Fruit fly (Drosophila melanogaster) whole organism, adult: Measurements from ENCODE around the gene Prat.

ENCODE experiments used
- CG7045 ChIP-seq: fragments of 200-800 bp; sonication (Bioruptor generic); optimal IDR thresholded peaks from 2 replicates; lab custom pipeline; 2017; ENCODE audit warnings: missing biosample characterization, mild to moderate bottlenecking, missing genetic modification characterization
- Mnt ChIP-seq: fragments of 200-800 bp; sonication (Bioruptor generic); optimal IDR thresholded peaks from 2 replicates; lab custom pipeline; 2016; ENCODE audit warnings: missing biosample characterization, mild to moderate bottlenecking, missing genetic modification characterization

- TF ChIP-seq Mnt (GFP tag; lab: Kevin White, UChicago) = peak; percentile 58
- no peak for TF ChIP-seq CG7045
Observed at dm6 chr3R:7907311-7907710, 4.3 kb downstream of the Prat start, which contains the start of the genes Taf7 and EMC1.
